Fruit fly (Drosophila melanogaster) whole organism, adult: ENCODE results near the gene asun.

Source experiments
- CG11617 ChIP-seq: fragments of 200-800 bp; sonication (Bioruptor generic); optimal IDR thresholded peaks from 2 replicates; lab custom pipeline; 2017; ENCODE audit warnings: mild to moderate bottlenecking, missing biosample characterization, missing genetic modification reagents, missing genetic modification characterization
- CG12768 ChIP-seq: fragments of 200-800 bp; sonication (Bioruptor generic); optimal IDR thresholded peaks from 2 replicates; lab custom pipeline; 2017; ENCODE audit warnings: missing biosample characterization, missing genetic modification characterization, mild to moderate bottlenecking, moderate library complexity, missing genetic modification reagents
- CG14711 ChIP-seq: fragments of 200-800 bp; sonication (Bioruptor generic); optimal IDR thresholded peaks from 2 replicates; lab custom pipeline; 2018; ENCODE audit warnings: missing biosample characterization, mild to moderate bottlenecking, missing genetic modification characterization, moderate library complexity
- CG1620 ChIP-seq: fragments of 200-800 bp; sonication (Bioruptor generic); optimal IDR thresholded peaks from 2 replicates; lab custom pipeline; 2016; ENCODE audit warnings: missing biosample characterization, missing genetic modification characterization
- CG33017 ChIP-seq: fragments of 200-800 bp; sonication (Bioruptor generic); optimal IDR thresholded peaks from 2 replicates; lab custom pipeline; 2018; ENCODE audit warnings: missing biosample characterization, mild to moderate bottlenecking, missing genetic modification characterization, moderate library complexity
- CG5204 ChIP-seq: fragments of 200-800 bp; sonication (Bioruptor generic); optimal IDR thresholded peaks from 2 replicates; lab custom pipeline; 2016; ENCODE audit warnings: missing biosample characterization, missing genetic modification characterization
- CG7045 ChIP-seq: fragments of 200-800 bp; sonication (Bioruptor generic); optimal IDR thresholded peaks from 2 replicates; lab custom pipeline; 2017; ENCODE audit warnings: missing biosample characterization, mild to moderate bottlenecking, missing genetic modification characterization
- CG7101 ChIP-seq: fragments of 200-800 bp; sonication (Bioruptor generic); optimal IDR thresholded peaks from 2 replicates; lab custom pipeline; 2018; ENCODE audit warnings: missing biosample characterization, mild to moderate bottlenecking, missing genetic modification characterization, moderate library complexity
- Clk ChIP-seq: fragments of 200-800 bp; sonication (Bioruptor generic); optimal IDR thresholded peaks from 2 replicates; lab custom pipeline; 2017; ENCODE audit warnings: missing biosample characterization, missing genetic modification characterization
- Crg-1 ChIP-seq: fragments of 200-800 bp; sonication (Bioruptor generic); optimal IDR thresholded peaks from 2 replicates; lab custom pipeline; 2016; ENCODE audit warnings: missing biosample characterization, missing genetic modification characterization
- Hr96 ChIP-seq: fragments of 200-800 bp; sonication (Bioruptor generic); optimal IDR thresholded peaks from 2 replicates; lab custom pipeline; 2016; ENCODE audit warnings: missing biosample characterization, missing genetic modification characterization
- Mnt ChIP-seq: fragments of 200-800 bp; sonication (Bioruptor generic); optimal IDR thresholded peaks from 2 replicates; lab custom pipeline; 2016; ENCODE audit warnings: missing biosample characterization, mild to moderate bottlenecking, missing genetic modification characterization
- bab1 ChIP-seq: fragments of 200-800 bp; sonication (Bioruptor generic); optimal IDR thresholded peaks from 3 replicates; lab custom pipeline; 2019; ENCODE audit warnings: missing biosample characterization, mild to moderate bottlenecking, missing genetic modification characterization, moderate library complexity
- cic ChIP-seq: fragments of 200-800 bp; sonication (Bioruptor generic); optimal IDR thresholded peaks from 2 replicates; lab custom pipeline; 2017; ENCODE audit warnings: missing biosample characterization, mild to moderate bottlenecking, missing genetic modification characterization, moderate library complexity
- cnc ChIP-seq, 2 experiments: fragments of >200 bp; optimal IDR thresholded peaks; 2 replicates each; lab custom pipeline; 2017
- kay ChIP-seq: fragments of 200-800 bp; sonication (Bioruptor generic); peaks from one replicate; lab custom pipeline; 2016; ENCODE audit warnings: missing biosample characterization, missing genetic modification characterization, borderline replicate concordance
- ovo ChIP-seq: fragments of 200-800 bp; sonication (Bioruptor generic); optimal IDR thresholded peaks from 2 replicates; lab custom pipeline; 2016; ENCODE audit warnings: missing biosample characterization, missing genetic modification characterization
- pad ChIP-seq: fragments of 200-800 bp; sonication (Bioruptor generic); optimal IDR thresholded peaks from 3 replicates; lab custom pipeline; 2017; ENCODE audit warnings: missing biosample characterization, missing genetic modification characterization, mild to moderate bottlenecking, moderate library complexity, missing genetic modification reagents
- tj ChIP-seq: fragments of 200-800 bp; sonication (Bioruptor generic); optimal IDR thresholded peaks from 3 replicates; lab custom pipeline; 2017; ENCODE audit warnings: missing biosample characterization, mild to moderate bottlenecking, missing genetic modification characterization, moderate library complexity
- toe ChIP-seq: fragments of 200-800 bp; sonication (Bioruptor generic); optimal IDR thresholded peaks from 2 replicates; lab custom pipeline; 2016; ENCODE audit warnings: missing biosample characterization, missing genetic modification characterization

asun gene

dm6 chr3R:16220050-16220670 is 43.9 kb upstream of the asun start:
- no peak for TF ChIP-seq CG33017
- TF ChIP-seq Clk (GFP tag; lab: Kevin White, UChicago), result no peak
- no peak for TF ChIP-seq tj (GFP tag; lab: Kevin White, UChicago)
- TF ChIP-seq CG12768 (GFP tag; lab: Kevin White, UChicago), result no peak
- TF ChIP-seq bab1, result no peak
- TF ChIP-seq CG14711 (tag; lab: Kevin White, UChicago), result no peak
- no peak for TF ChIP-seq Crg-1
- no peak for TF ChIP-seq ovo (GFP tag; lab: Kevin White, UChicago)

- no peak for TF ChIP-seq CG14711 (tag; lab: Kevin White, UChicago)
- TF ChIP-seq Clk (GFP tag; lab: Kevin White, UChicago), result no peak
- no peak for TF ChIP-seq ovo (GFP tag; lab: Kevin White, UChicago)
- TF ChIP-seq tj (GFP tag; lab: Kevin White, UChicago), result no peak
- no peak for TF ChIP-seq Mnt (GFP tag; lab: Kevin White, UChicago)
- no peak for TF ChIP-seq Crg-1
- TF ChIP-seq CG5204 (GFP tag; lab: Kevin White, UChicago), result no peak
- TF ChIP-seq CG1620 (GFP tag; lab: Kevin White, UChicago), result no peak
- no peak for TF ChIP-seq toe (GFP tag; lab: Kevin White, UChicago)
- no peak for TF ChIP-seq cnc (optimal IDR thresholded peaks at IDR 0.05; lab: Kevin White, UChicago)
- no peak for TF ChIP-seq CG7101
- TF ChIP-seq CG33017, result no peak
- no peak for TF ChIP-seq Hr96 (GFP tag; lab: Kevin White, UChicago)
- no peak for TF ChIP-seq CG7045 (GFP tag; lab: Kevin White, UChicago)
- TF ChIP-seq bab1, result no peak
- TF ChIP-seq kay, result no peak
Measured at dm6 chr3R:16220854-16221253, 43.2 kb upstream of the asun start.

- TF ChIP-seq CG11617 (GFP tag; lab: Kevin White, UChicago) (peak; percentile 87), tj (GFP tag; lab: Kevin White, UChicago) (peak; percentile 66), CG7101 (peak; percentile 70), Crg-1 (no peak), Mnt (GFP tag; lab: Kevin White, UChicago) (no peak), bab1 (no peak), CG33017 (peak; percentile 75), CG12768 (GFP tag; lab: Kevin White, UChicago) (peak; percentile 51), ovo (GFP tag; lab: Kevin White, UChicago) (no peak), Clk (GFP tag; lab: Kevin White, UChicago) (no peak), toe (GFP tag; lab: Kevin White, UChicago) (peak; percentile 17), kay (no peak), Hr96 (GFP tag; lab: Kevin White, UChicago) (no peak), CG5204 (GFP tag; lab: Kevin White, UChicago) (peak; percentile 37), CG7045 (GFP tag; lab: Kevin White, UChicago) (peak; percentile 88), CG14711 (tag; lab: Kevin White, UChicago) (peak; percentile 37), cnc (optimal IDR thresholded peaks at IDR 0.05; lab: Kevin White, UChicago) (no peak), pad (peak; percentile 62), CG1620 (GFP tag; lab: Kevin White, UChicago) (no peak)
Measured at dm6 chr3R:16221359-16222299, 42.4 kb upstream of the asun start.

dm6 chr3R:16222300-16222903 is 41.7 kb upstream of the asun start:
- TF ChIP-seq toe (GFP tag; lab: Kevin White, UChicago) (peak; percentile 95), ovo (GFP tag; lab: Kevin White, UChicago) (no peak), CG33017 (peak; percentile 96), pad (peak; percentile 73), CG11617 (GFP tag; lab: Kevin White, UChicago) (no peak), Hr96 (GFP tag; lab: Kevin White, UChicago) (peak; percentile 92), cnc (optimal IDR thresholded peaks at IDR 0.05; lab: Kevin White, UChicago) (no peak), CG5204 (GFP tag; lab: Kevin White, UChicago) (peak; percentile 94), tj (GFP tag; lab: Kevin White, UChicago) (peak; percentile 44), bab1 (peak; percentile 38), kay (peak; percentile 95), Mnt (GFP tag; lab: Kevin White, UChicago) (peak; percentile 82), CG14711 (tag; lab: Kevin White, UChicago) (peak; percentile 88), cic (GFP tag; lab: Kevin White, UChicago) (peak; percentile 78), CG7045 (GFP tag; lab: Kevin White, UChicago) (peak; percentile 94), Crg-1 (peak; percentile 74), CG7101 (peak; percentile 90), CG1620 (GFP tag; lab: Kevin White, UChicago) (peak; percentile 65), Clk (GFP tag; lab: Kevin White, UChicago) (peak; percentile 96), CG12768 (GFP tag; lab: Kevin White, UChicago) (peak; percentile 98)
